Fruit fly (Drosophila melanogaster): Measurements from ENCODE around the gene crb.

The crb gene

dm6 chr3R:24261380-24262021, 33.4 kb upstream of the crb start:
- peak in 1 of 2 experiments; percentile 72 for TF ChIP-seq bsh (GFP tag; optimal IDR thresholded peaks at IDR 0.05)
- peak; percentile 9 for TF ChIP-seq nom (GFP tag; optimal IDR thresholded peaks at IDR 0.05)
- TF ChIP-seq Drgx (GFP tag; IDR thresholded peaks at IDR 0.05), result 0 out of 2 replicates have a peak, but pooled peaks have one; percentile 33
- no peak for TF ChIP-seq CG7786 (GFP tag; optimal IDR thresholded peaks at IDR 0.05)
- no peak for TF ChIP-seq CG4424 (GFP tag; optimal IDR thresholded peaks at IDR 0.05)
- TF ChIP-seq sens (GFP tag), result peak; percentile 41

DNA sequence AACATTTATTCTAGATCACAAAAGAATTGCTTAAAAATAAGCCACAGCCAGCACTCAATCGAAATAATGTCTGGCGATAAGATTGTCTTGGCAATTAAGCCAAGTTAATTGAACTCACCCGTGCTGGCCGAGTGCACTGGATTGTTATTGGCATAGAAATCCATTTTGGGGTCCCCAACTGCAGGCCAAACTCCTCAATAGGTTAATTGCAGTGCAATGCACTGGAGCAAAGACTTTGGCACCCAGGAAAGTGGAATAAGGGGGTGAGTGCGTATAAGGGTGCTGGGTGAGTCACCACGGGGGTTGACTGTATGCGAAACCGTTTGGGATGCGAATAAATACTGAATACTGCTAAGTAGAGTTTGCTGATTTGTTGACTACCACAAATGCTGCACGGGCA, 32.0 kb upstream of the crb start:
- TF ChIP-seq CG4707 (GFP tag; optimal IDR thresholded peaks at IDR 0.05) (no peak), CG34422 (GFP tag; IDR thresholded peaks at IDR 0.05) (no peak), maf-S (GFP tag; optimal IDR thresholded peaks at IDR 0.05) (no peak), sisA (GFP tag; IDR thresholded peaks at IDR 0.05) (no peak), nom (GFP tag; optimal IDR thresholded peaks at IDR 0.05) (no peak), Fer3 (tag; optimal IDR thresholded peaks at IDR 0.05) (no peak), Spps (tag; optimal IDR thresholded peaks at IDR 0.05) (no peak), CG15479 (GFP tag; optimal IDR thresholded peaks at IDR 0.05) (no peak)

- TF ChIP-seq CG4282 (GFP tag; optimal IDR thresholded peaks at IDR 0.05) (no peak), Doc3 (GFP tag; IDR thresholded peaks at IDR 0.05; ENCODE audit: partially characterized antibody) (no peak), Opbp (GFP tag; IDR thresholded peaks at IDR 0.05; ENCODE audit: partially characterized antibody) (0 out of 3 replicates have a peak, but pooled peaks have one; percentile 13), CG17328 (GFP tag; IDR thresholded peaks at IDR 0.05) (no peak), ci (GFP tag; IDR thresholded peaks at IDR 0.05) (0 out of 3 replicates have a peak, but pooled peaks have one; percentile 11), rib (GFP tag; IDR thresholded peaks at IDR 0.05) (0 out of 2 replicates have a peak, but pooled peaks have one; percentile 35), Hr51 (GFP tag; optimal IDR thresholded peaks at IDR 0.05) (peak in 1 of 2 experiments; percentile 27), Bgb (GFP tag; IDR thresholded peaks at IDR 0.05; ENCODE audit: partially characterized antibody) (peak; percentile 17; the same call in 1 of the 2 replicates), gem (tag; optimal IDR thresholded peaks at IDR 0.05) (peak; percentile 25), Jarid2 (GFP tag; optimal IDR thresholded peaks at IDR 0.05) (peak; percentile 11), prd (optimal IDR thresholded peaks at IDR 0.05) (no peak), prd (GFP tag; IDR thresholded peaks at IDR 0.05) (0 out of 3 replicates have a peak, but pooled peaks have one; percentile 28), vvl (GFP tag; IDR thresholded peaks at IDR 0.05) (0 out of 2 replicates have a peak, but pooled peaks have one; percentile 9), dmrt99B (tag; optimal IDR thresholded peaks at IDR 0.05) (peak; percentile 14), Elba2 (GFP tag; optimal IDR thresholded peaks at IDR 0.05) (peak; percentile 4), bsh (GFP tag; optimal IDR thresholded peaks at IDR 0.05) (peak; percentile 4 to 11), CG4360 (GFP tag; IDR thresholded peaks at IDR 0.05) (peak; percentile 49; the same call in 1 of the 2 replicates), lab (GFP tag; optimal IDR thresholded peaks at IDR 0.05) (peak; percentile 16), bcd (GFP tag; optimal IDR thresholded peaks at IDR 0.05) (peak; percentile 14), CG18764 (GFP tag; optimal IDR thresholded peaks at IDR 0.05) (no peak), inv (GFP tag; IDR thresholded peaks at IDR 0.05; ENCODE audit: partially characterized antibody) (peak; percentile 12; the same call in 1 of the 2 replicates), D (optimal IDR thresholded peaks at IDR 0.05) (no peak), D (GFP tag; optimal IDR thresholded peaks at IDR 0.05) (no peak), D19B (GFP tag; optimal IDR thresholded peaks at IDR 0.05) (peak; percentile 82), grau (tag; optimal IDR thresholded peaks at IDR 0.05) (peak; percentile 13), CG11723 (GFP tag; optimal IDR thresholded peaks at IDR 0.05) (no peak), CG18599 (GFP tag; optimal IDR thresholded peaks at IDR 0.05) (peak; percentile 46), dysf (GFP tag; IDR thresholded peaks at IDR 0.05) (0 out of 3 replicates have a peak, but pooled peaks have one; percentile 14), Rfx (GFP tag; IDR thresholded peaks at IDR 0.05) (0 out of 2 replicates have a peak, but pooled peaks have one; percentile 8), CG9215 (GFP tag; IDR thresholded peaks at IDR 0.05) (no peak), CG7556 (GFP tag; optimal IDR thresholded peaks at IDR 0.05) (no peak), CG31388 (GFP tag; optimal IDR thresholded peaks at IDR 0.05) (no peak)
Observed at dm6 chr3R:24263588-24264413, 31.1 kb upstream of the crb start.

All from whole organism, embryonic.